Fruit fly (Drosophila melanogaster): Measurements from ENCODE around the gene Alg10.
A peak's percentile ranks its signal among the peaks of the same experiment; 100 is the strongest.

Alg10 gene

DNA sequence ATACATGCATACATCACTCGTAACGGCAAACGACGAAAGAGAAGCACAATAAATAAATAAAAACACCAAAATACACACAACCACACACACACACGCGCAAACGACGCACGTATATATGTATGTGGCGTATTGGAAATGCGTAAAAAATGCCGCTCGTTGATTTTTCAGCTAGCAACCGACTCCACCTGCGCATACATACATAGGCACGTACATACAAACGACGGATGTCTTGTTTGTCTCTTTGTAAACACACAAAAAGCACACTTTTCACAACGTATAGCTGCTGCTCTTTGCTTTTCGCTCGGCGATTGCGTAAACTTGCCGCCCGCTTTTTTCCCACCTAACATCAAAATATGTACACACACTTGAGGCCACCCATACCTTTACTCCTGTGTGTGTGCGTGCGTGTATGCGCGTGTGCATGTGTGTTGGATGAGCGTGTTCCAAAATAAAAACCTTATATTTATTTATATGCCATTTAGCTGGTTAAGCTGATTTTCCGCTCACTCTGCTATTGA lies 44.8 kb upstream of the Alg10 start (continued):
- TF ChIP-seq CrebB (tag; optimal IDR thresholded peaks at IDR 0.05) (peak; percentile 47), CG13624 (GFP tag; optimal IDR thresholded peaks at IDR 0.05) (peak; percentile 36), CG30020 (tag; optimal IDR thresholded peaks at IDR 0.05) (no peak), otp (GFP tag; IDR thresholded peaks at IDR 0.05) (no peak), emc (GFP tag; optimal IDR thresholded peaks at IDR 0.05) (no peak), tup (GFP tag; optimal IDR thresholded peaks at IDR 0.05) (no peak), Bteb2 (GFP tag; optimal IDR thresholded peaks at IDR 0.05) (no peak), C15 (GFP tag; IDR thresholded peaks at IDR 0.05) (no peak), Nf-YC (tag; optimal IDR thresholded peaks at IDR 0.05) (no peak), Nf-YB (GFP tag; optimal IDR thresholded peaks at IDR 0.05) (no peak), YL-1 (GFP tag; optimal IDR thresholded peaks at IDR 0.05) (peak; percentile 14), prd (optimal IDR thresholded peaks at IDR 0.05) (no peak), prd (GFP tag; IDR thresholded peaks at IDR 0.05) (no peak), Neu2 (GFP tag; optimal IDR thresholded peaks at IDR 0.05; ENCODE audit: borderline replicate concordance) (no peak), PHDP (tag; optimal IDR thresholded peaks at IDR 0.05) (peak; percentile 53), kay (GFP tag; optimal IDR thresholded peaks at IDR 0.05) (no peak), run (tag; optimal IDR thresholded peaks at IDR 0.05) (no peak), BtbVII (GFP tag; optimal IDR thresholded peaks at IDR 0.05) (peak; percentile 63), CG10431 (GFP tag; optimal IDR thresholded peaks at IDR 0.05) (peak; percentile 40), HmgD (GFP tag; optimal IDR thresholded peaks at IDR 0.05) (no peak), Dad (GFP tag; optimal IDR thresholded peaks at IDR 0.05) (no peak), cg (GFP tag; optimal IDR thresholded peaks at IDR 0.05) (peak; percentile 98), CG34224 (GFP tag; IDR thresholded peaks at IDR 0.05; ENCODE audit: partially characterized antibody) (no peak), bbx (GFP tag; IDR thresholded peaks at IDR 0.05; ENCODE audit: partially characterized antibody) (no peak), crp (GFP tag; optimal IDR thresholded peaks at IDR 0.05) (no peak), dpn (GFP tag; optimal IDR thresholded peaks at IDR 0.05) (no peak), Dp (GFP tag; optimal IDR thresholded peaks at IDR 0.05) (no peak), MESR4 (GFP tag; optimal IDR thresholded peaks at IDR 0.05) (no peak), ERR (GFP tag; optimal IDR thresholded peaks at IDR 0.05) (no peak), Atf-2 (GFP tag; optimal IDR thresholded peaks at IDR 0.05) (no peak), CG10366 (GFP tag; IDR thresholded peaks at IDR 0.05) (no peak), stwl (tag; optimal IDR thresholded peaks at IDR 0.05) (no peak), unc-4 (GFP tag; IDR thresholded peaks at IDR 0.05; ENCODE audit: partially characterized antibody) (no peak), CG10267 (tag; optimal IDR thresholded peaks at IDR 0.05) (no peak), Max (GFP tag; optimal IDR thresholded peaks at IDR 0.05) (no peak), CG7786 (GFP tag; optimal IDR thresholded peaks at IDR 0.05) (no peak), Awh (GFP tag; IDR thresholded peaks at IDR 0.05) (no peak; the same call in 1 of the 2 replicates), CG13894 (tag; optimal IDR thresholded peaks at IDR 0.05) (peak; percentile 84), hkb (optimal IDR thresholded peaks at IDR 0.05) (no peak), hkb (GFP tag; IDR thresholded peaks at IDR 0.05) (0 out of 2 replicates have a peak, but pooled peaks have one; percentile 13), eyg (GFP tag; optimal IDR thresholded peaks at IDR 0.05) (no peak), CG8290 (GFP tag; optimal IDR thresholded peaks at IDR 0.05) (no peak), CG8290 (tag; optimal IDR thresholded peaks at IDR 0.05) (peak in 1 of 2 experiments; percentile 78), zfh1 (GFP tag; IDR thresholded peaks at IDR 0.05) (0 out of 3 replicates have a peak, but pooled peaks have one; percentile 18), CG32532 (GFP tag; IDR thresholded peaks at IDR 0.05) (no peak), Ravus (GFP tag; IDR thresholded peaks at IDR 0.05) (no peak), CG5953 (GFP tag; IDR thresholded peaks at IDR 0.05) (no peak), ato (GFP tag; IDR thresholded peaks at IDR 0.05; ENCODE audit: partially characterized antibody) (no peak), gro (GFP tag; optimal IDR thresholded peaks at IDR 0.05) (no peak), gfzf (GFP tag; optimal IDR thresholded peaks at IDR 0.05) (no peak), pros (GFP tag; optimal IDR thresholded peaks at IDR 0.05) (peak; percentile 8)

Data from whole organism, embryonic.